Fruit fly (Drosophila melanogaster) whole organism, prepupa: ENCODE measurements around the gene CG15891.

Experiments
- Hr4 ChIP-seq: fragments of 200-800 bp; sonication (Bioruptor generic); optimal IDR thresholded peaks from 3 replicates; lab custom pipeline; 2016; ENCODE audit warnings: missing biosample characterization, missing genetic modification characterization
- Met ChIP-seq: fragments of 200-800 bp; sonication (Bioruptor generic); optimal IDR thresholded peaks from 3 replicates; lab custom pipeline; 2016; ENCODE audit warnings: missing biosample characterization, missing genetic modification characterization
- cyc ChIP-seq: fragments of 200-800 bp; sonication (Bioruptor generic); optimal IDR thresholded peaks from 3 replicates; lab custom pipeline; 2016; ENCODE audit warnings: missing biosample characterization, missing genetic modification characterization
- dac ChIP-seq: fragments of 200-800 bp; sonication (Bioruptor generic); optimal IDR thresholded peaks from 2 replicates; lab custom pipeline; 2017; ENCODE audit warnings: missing biosample characterization, mild to moderate bottlenecking, missing genetic modification characterization

dm6 chrX:6279629-6280073, 15.5 kb downstream of the CG15891 start, which contains the start of gene Ubi-p5E:
- TF ChIP-seq Hr4 (no peak), dac (GFP tag; lab: Kevin White, UChicago) (no peak), Met (GFP tag; lab: Kevin White, UChicago) (no peak), cyc (GFP tag; lab: Kevin White, UChicago) (no peak)
